Worm (Caenorhabditis elegans) whole organism, early embryonic: ENCODE data around the gene H03A11.2.

Experiments used
- B0310.2 ChIP-seq: sonication (generic microtip); optimal IDR thresholded peaks from 2 replicates; lab custom pipeline; 2016; ENCODE audit warnings: mild to moderate bottlenecking, missing genetic modification characterization, missing compliant biosample characterization
- F13C5.2 ChIP-seq: sonication (generic microtip); optimal IDR thresholded peaks from 2 replicates; lab custom pipeline; 2017; ENCODE audit warnings: mild to moderate bottlenecking, missing genetic modification characterization, inconsistent platforms, missing compliant biosample characterization
- aly-1 ChIP-seq: sonication (generic microtip); optimal IDR thresholded peaks from 2 replicates; lab custom pipeline; 2016; ENCODE audit warnings: missing genetic modification characterization, missing compliant biosample characterization
- flt-1 ChIP-seq: fragments of 200-800 bp; sonication (Bioruptor generic); IDR thresholded peaks from 2 replicates; pipeline ENCODE4 v1.3.6; 2022; ENCODE audit warnings: missing genetic modification characterization, missing compliant biosample characterization
- hmbx-1 ChIP-seq: sonication (generic microtip); optimal IDR thresholded peaks from 2 replicates; lab custom pipeline; 2016; ENCODE audit warnings: mild to moderate bottlenecking, missing genetic modification characterization, missing compliant biosample characterization
- hmg-4 ChIP-seq: fragments of 200-800 bp; sonication (Bioruptor generic); optimal IDR thresholded peaks from 2 replicates; lab custom pipeline; 2018; ENCODE audit warnings: mild to moderate bottlenecking, missing genetic modification characterization, missing compliant biosample characterization
- scrt-1 ChIP-seq: fragments of 200-800 bp; sonication (Bioruptor generic); IDR thresholded peaks from 2 replicates; pipeline ENCODE4 v1.3.6; 2022; ENCODE audit warnings: missing genetic modification characterization, missing compliant biosample characterization
- sea-1 ChIP-seq: fragments of 200-800 bp; sonication (Bioruptor generic); conservative IDR thresholded peaks from 2 replicates; pipeline ENCODE4 v1.3.6; 2022; ENCODE audit warnings: missing genetic modification characterization, missing compliant biosample characterization
- tbx-11 ChIP-seq: fragments of 200-800 bp; sonication (Bioruptor generic); IDR thresholded peaks from 2 replicates; pipeline ENCODE4 v1.3.6; 2022; ENCODE audit warnings: missing genetic modification characterization, missing compliant biosample characterization

- TF ChIP-seq scrt-1 (GFP tag; lab: Robert Waterston, UW) (no peak), sea-1 (GFP tag; lab: Robert Waterston, UW) (no peak), hmg-4 (GFP tag; lab: Kevin White, UChicago) (no peak), F13C5.2 (tag; lab: Kevin White, UChicago) (no peak), aly-1 (tag; lab: Kevin White, UChicago) (no peak), flt-1 (GFP tag; lab: Robert Waterston, UW) (no peak), B0310.2 (no peak), tbx-11 (GFP tag; lab: Robert Waterston, UW) (no peak), hmbx-1 (no peak)
Observed at ce11 chrX:15272925-15273324, 42.5 kb upstream of the H03A11.2 start.
